Worm (Caenorhabditis elegans) whole organism, mixed stage, embryonic: ENCODE results near the gene mpz-6.

Experiments used
- blmp-1 ChIP-seq: fragments of 150-350 bp; optimal IDR thresholded peaks from 2 replicates; lab custom pipeline; 2014; ENCODE audit warnings: missing biosample characterization, missing genetic modification characterization
- ceh-39 ChIP-seq: fragments of 150-350 bp; optimal IDR thresholded peaks from 2 replicates; lab custom pipeline; 2014; ENCODE audit warnings: missing biosample characterization, missing genetic modification characterization
- ces-1 ChIP-seq: fragments of 150-350 bp; optimal IDR thresholded peaks from 2 replicates; lab custom pipeline; 2014; ENCODE audit warnings: missing biosample characterization, missing genetic modification reagents, missing genetic modification characterization
- elt-3 ChIP-seq: fragments of 150-350 bp; optimal IDR thresholded peaks from 2 replicates; lab custom pipeline; 2014; ENCODE audit warnings: missing biosample characterization, missing genetic modification characterization
- lin-13 ChIP-seq: fragments of 150-350 bp; optimal IDR thresholded peaks from 2 replicates; lab custom pipeline; 2014; ENCODE audit warnings: missing biosample characterization, missing genetic modification characterization
- lsy-2 ChIP-seq: fragments of 150-350 bp; optimal IDR thresholded peaks from 2 replicates; lab custom pipeline; 2014; ENCODE audit warnings: missing biosample characterization, missing genetic modification characterization
- mab-5 ChIP-seq: fragments of 150-350 bp; optimal IDR thresholded peaks from 2 replicates; lab custom pipeline; 2014; ENCODE audit warnings: missing biosample characterization, missing genetic modification characterization
- mep-1 ChIP-seq: fragments of 150-350 bp; optimal IDR thresholded peaks from 2 replicates; lab custom pipeline; 2017; ENCODE audit warnings: missing biosample characterization, missing genetic modification reagents, missing genetic modification characterization, inconsistent platforms
- nhr-28 ChIP-seq: fragments of 150-350 bp; optimal IDR thresholded peaks from 2 replicates; lab custom pipeline; 2014; ENCODE audit warnings: missing biosample characterization, missing genetic modification characterization
- pha-4 ChIP-seq: fragments of 150-350 bp; optimal IDR thresholded peaks from 2 replicates; lab custom pipeline; 2018; ENCODE audit warnings: missing biosample characterization, missing genetic modification reagents, missing genetic modification characterization
- sptf-1 ChIP-seq: sonication (generic microtip); optimal IDR thresholded peaks from 2 replicates; lab custom pipeline; 2017; ENCODE audit warnings: mild to moderate bottlenecking, missing genetic modification characterization, moderate library complexity, missing compliant biosample characterization
- tbx-8 ChIP-seq: fragments of 200-800 bp; sonication (Bioruptor generic); optimal IDR thresholded peaks from 2 replicates; lab custom pipeline; 2018; ENCODE audit warnings: mild to moderate bottlenecking, missing genetic modification characterization, moderate library complexity, missing compliant biosample characterization
- unc-62 ChIP-seq: fragments of 150-350 bp; optimal IDR thresholded peaks from 2 replicates; lab custom pipeline; 2014; ENCODE audit warnings: missing biosample characterization, missing genetic modification reagents, missing genetic modification characterization
- ztf-11 ChIP-seq: fragments of 150-350 bp; optimal IDR thresholded peaks from 2 replicates; lab custom pipeline; 2014; ENCODE audit warnings: missing biosample characterization, missing genetic modification characterization

DNA sequence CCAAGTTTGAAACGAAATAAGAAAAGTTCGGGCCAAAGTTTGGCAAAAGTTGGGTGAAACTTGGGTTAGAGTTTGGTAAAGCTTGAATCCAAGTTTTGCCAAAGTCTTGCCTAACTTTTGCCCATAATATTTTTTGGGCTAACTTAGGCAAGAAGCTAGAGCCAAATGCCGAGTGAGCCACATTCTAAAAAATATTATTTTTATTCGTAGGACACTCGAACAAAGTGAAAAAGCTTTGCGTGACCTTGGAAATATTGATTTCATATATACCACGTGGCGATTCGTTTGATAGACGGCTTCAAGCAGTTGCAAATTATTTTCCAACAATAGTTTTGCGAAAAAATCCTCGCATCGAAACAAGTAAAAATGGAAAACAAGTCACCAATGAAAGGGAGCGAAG, 3.1 kb downstream of the mpz-6 start, which contains the start of gene Y51B9A.5:
- TF ChIP-seq ztf-11 (no peak), elt-3 (tag; lab: Kevin White, UChicago) (no peak), unc-62 (GFP tag; lab: Kevin White, UChicago) (no peak), lin-13 (no peak), nhr-28 (no peak), blmp-1 (tag; lab: Kevin White, UChicago) (no peak), mab-5 (tag; lab: Kevin White, UChicago) (no peak), tbx-8 (GFP tag; lab: Kevin White, UChicago) (no peak), mep-1 (tag; lab: Kevin White, UChicago) (no peak), sptf-1 (tag; lab: Kevin White, UChicago) (no peak), lsy-2 (tag; lab: Kevin White, UChicago) (no peak), ceh-39 (tag; lab: Kevin White, UChicago) (no peak), ces-1 (GFP tag; lab: Kevin White, UChicago) (no peak), pha-4 (tag; lab: Kevin White, UChicago) (no peak)
